Worm (Caenorhabditis elegans): ENCODE results near the gene K12H4.3.

DNA sequence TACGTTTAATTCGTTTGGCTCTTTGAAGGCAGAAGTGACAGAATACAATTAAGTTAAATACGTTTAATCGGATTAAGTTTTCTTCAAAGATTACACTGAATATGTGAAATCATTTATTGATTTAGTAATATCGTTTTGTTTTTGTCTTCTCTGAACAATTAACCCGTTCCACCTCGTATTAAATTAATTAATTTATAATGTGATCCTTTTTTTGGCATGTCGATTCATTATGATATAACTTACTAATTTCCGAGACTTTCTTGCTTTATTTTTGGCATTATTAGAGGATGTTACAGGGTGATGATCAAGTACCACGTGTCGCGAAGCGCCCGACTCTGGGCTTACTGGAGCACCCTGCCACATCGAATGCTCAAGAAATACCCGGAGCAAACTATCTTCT is 1.6 kb upstream of the K12H4.3 start, which contains the start of gene K12H4.5:
- TF ChIP-seq ama-1 (optimal IDR thresholded peaks at IDR 0.05) (no peak), F13C5.2 (tag; optimal IDR thresholded peaks at IDR 0.05) (no peak), tbx-37 (GFP tag; conservative IDR thresholded peaks at IDR 0.05) (no peak), tra-4 (tag; optimal IDR thresholded peaks at IDR 0.05) (no peak), flt-1 (GFP tag; IDR thresholded peaks at IDR 0.05) (no peak), tbx-11 (GFP tag; IDR thresholded peaks at IDR 0.05) (no peak), B0310.2 (tag; optimal IDR thresholded peaks at IDR 0.05) (no peak), ceh-36 (tag; optimal IDR thresholded peaks at IDR 0.05) (no peak), aly-1 (tag; optimal IDR thresholded peaks at IDR 0.05) (no peak), ets-7 (tag; optimal IDR thresholded peaks at IDR 0.05) (no peak), hmg-4 (GFP tag; optimal IDR thresholded peaks at IDR 0.05) (no peak), ceh-13 (GFP tag; optimal IDR thresholded peaks at IDR 0.05) (no peak)

Measured in whole organism, early embryonic.